Worm (Caenorhabditis elegans) whole organism, L4 larva: ENCODE results near the gene F54H12.2.
"Not testable (repeated sequence)": the region's sequence is repeated elsewhere in the genome, so short reads cannot be mapped to it uniquely, and the experiment has no call there.

Source experiments
- F26F4.8 ChIP-seq: fragments of 200-800 bp; sonication (Bioruptor generic); conservative IDR thresholded peaks from 2 replicates; pipeline ENCODE4 v1.3.6; 2022; ENCODE audit warnings: missing genetic modification characterization, missing compliant biosample characterization
- F44E2.7 ChIP-seq: fragments of 200-800 bp; sonication (Bioruptor generic); IDR thresholded peaks from 2 replicates; pipeline ENCODE4 v2.1.2; 2022; ENCODE audit warnings: missing genetic modification characterization, missing compliant biosample characterization
- F49E8.2 ChIP-seq: sonication (generic microtip); optimal IDR thresholded peaks from 2 replicates; lab custom pipeline; 2016; ENCODE audit warnings: missing compliant biosample characterization, mild to moderate bottlenecking, missing genetic modification characterization, borderline replicate concordance
- T26A8.4 ChIP-seq: fragments of 200-800 bp; sonication (Bioruptor generic); IDR thresholded peaks from 2 replicates; pipeline ENCODE4 v1.3.6; 2022; ENCODE audit warnings: missing genetic modification characterization, missing compliant biosample characterization
- Y105C5A.15 ChIP-seq: fragments of 200-800 bp; sonication (Bioruptor generic); IDR thresholded peaks from 2 replicates; pipeline ENCODE4 v1.3.6; 2022; ENCODE audit warnings: missing genetic modification characterization, missing compliant biosample characterization
- Y48G9A.11 ChIP-seq: fragments of 200-800 bp; sonication (Bioruptor generic); IDR thresholded peaks from 2 replicates; pipeline ENCODE4 v1.3.6; 2022; ENCODE audit warnings: missing genetic modification reagents, missing genetic modification characterization, missing compliant biosample characterization
- Y75B8A.6 ChIP-seq: fragments of 200-800 bp; sonication (Bioruptor generic); IDR thresholded peaks from 2 replicates; pipeline ENCODE4 v1.3.6; 2022; ENCODE audit warnings: missing genetic modification reagents, missing genetic modification characterization, missing compliant biosample characterization
- ZK337.2 ChIP-seq: fragments of 200-800 bp; sonication (Bioruptor generic); IDR thresholded peaks from 2 replicates; pipeline ENCODE4 v1.3.6; 2022; ENCODE audit warnings: missing genetic modification reagents, missing genetic modification characterization, missing compliant biosample characterization
- arid-1 ChIP-seq: fragments of 200-800 bp; sonication (Bioruptor generic); conservative IDR thresholded peaks from 2 replicates; pipeline ENCODE4 v1.3.6; 2022; ENCODE audit warnings: missing genetic modification reagents, missing genetic modification characterization, missing compliant biosample characterization
- ceh-20 ChIP-seq: fragments of 200-800 bp; sonication (Bioruptor generic); IDR thresholded peaks from 2 replicates; pipeline ENCODE4 v1.3.6; 2022; ENCODE audit warnings: missing genetic modification reagents, missing genetic modification characterization, missing compliant biosample characterization
- cey-2 ChIP-seq: sonication (generic microtip); optimal IDR thresholded peaks from 3 replicates; lab custom pipeline; 2017; ENCODE audit warnings: missing genetic modification characterization, mild to moderate bottlenecking, missing compliant biosample characterization, antibody characterized with exemption, borderline replicate concordance; ENCODE audit not compliant: insufficient read depth
- ctbp-1 ChIP-seq: fragments of 200-800 bp; sonication (Bioruptor generic); IDR thresholded peaks from 2 replicates; pipeline ENCODE4 v1.3.6; 2022; ENCODE audit warnings: missing genetic modification reagents, missing genetic modification characterization, missing compliant biosample characterization
- dmd-8 ChIP-seq: fragments of 200-800 bp; sonication (Bioruptor generic); IDR thresholded peaks from 2 replicates; pipeline ENCODE4 v1.3.6; 2022; ENCODE audit warnings: missing genetic modification characterization, missing compliant biosample characterization
- dmd-9 ChIP-seq: fragments of 200-800 bp; sonication (Bioruptor generic); IDR thresholded peaks from 2 replicates; pipeline ENCODE4 v1.3.6; 2022; ENCODE audit warnings: missing genetic modification reagents, missing genetic modification characterization, missing compliant biosample characterization
- dpl-1 ChIP-seq: fragments of 150-350 bp; optimal IDR thresholded peaks from 2 replicates; lab custom pipeline; 2014; ENCODE audit warnings: missing biosample characterization, missing genetic modification reagents, missing genetic modification characterization
- dve-1 ChIP-seq: sonication (generic microtip); optimal IDR thresholded peaks from 2 replicates; lab custom pipeline; 2017; ENCODE audit warnings: antibody characterized with exemption, mild to moderate bottlenecking, missing genetic modification characterization, missing compliant biosample characterization; ENCODE audit not compliant: insufficient read depth
- fkh-10 ChIP-seq: fragments of 150-350 bp; optimal IDR thresholded peaks from 2 replicates; lab custom pipeline; 2014; ENCODE audit warnings: missing biosample characterization, missing genetic modification reagents, missing genetic modification characterization
- hlh-30 ChIP-seq: sonication (generic microtip); optimal IDR thresholded peaks from 2 replicates; lab custom pipeline; 2017; ENCODE audit warnings: antibody characterized with exemption, mild to moderate bottlenecking, missing genetic modification characterization, missing compliant biosample characterization; ENCODE audit not compliant: insufficient read depth
- hmg-1.1 ChIP-seq: fragments of 200-800 bp; sonication (Bioruptor generic); IDR thresholded peaks from 2 replicates; pipeline ENCODE4 v1.3.6; 2022; ENCODE audit warnings: missing genetic modification reagents, missing genetic modification characterization, missing compliant biosample characterization
- lim-7 ChIP-seq: fragments of 200-800 bp; sonication (Bioruptor generic); IDR thresholded peaks from 2 replicates; pipeline ENCODE4 v1.3.6; 2022; ENCODE audit warnings: missing genetic modification characterization, missing compliant biosample characterization
- lin-15B ChIP-seq: fragments of 150-350 bp; sonication (generic microtip); optimal IDR thresholded peaks from 3 replicates; lab custom pipeline; 2014; ENCODE audit warnings: missing biosample characterization, missing genetic modification characterization
- lin-38 ChIP-seq: fragments of 200-800 bp; sonication (Bioruptor generic); IDR thresholded peaks from 2 replicates; pipeline ENCODE4 v1.3.6; 2022; ENCODE audit warnings: missing genetic modification reagents, missing genetic modification characterization, missing compliant biosample characterization
- lsy-2 ChIP-seq, 2 experiments: fragments of 150-350 bp in 1 of 2; sonication (generic microtip) in 1 of 2; optimal IDR thresholded peaks; 2 replicates each; lab custom pipeline; 2014 to 2017; ENCODE audit warnings: missing biosample characterization in 2 of 2, missing genetic modification characterization in 2 of 2
- madf-5 ChIP-seq, 2 experiments: fragments of 200-800 bp; sonication (Bioruptor generic); IDR thresholded peaks; 2 replicates each; pipeline ENCODE4 v1.3.6; 2022; ENCODE audit warnings: missing compliant biosample characterization in 2 of 2, missing genetic modification characterization in 2 of 2
- mdt-29 ChIP-seq: fragments of 200-800 bp; sonication (Bioruptor generic); IDR thresholded peaks from 2 replicates; pipeline ENCODE4 v1.3.6; 2022; ENCODE audit warnings: missing genetic modification reagents, missing genetic modification characterization, missing compliant biosample characterization
- mep-1 ChIP-seq: fragments of 150-350 bp; sonication (generic microtip); optimal IDR thresholded peaks from 3 replicates; lab custom pipeline; 2014; ENCODE audit warnings: missing biosample characterization, missing genetic modification characterization
- mes-2 ChIP-seq: sonication (generic microtip); optimal IDR thresholded peaks from 2 replicates; lab custom pipeline; 2016; ENCODE audit warnings: missing genotype, mild to moderate bottlenecking, missing genetic modification characterization, missing compliant biosample characterization; ENCODE audit not compliant: poor library complexity, severe bottlenecking
- mxl-2 ChIP-seq: fragments of 200-800 bp; sonication (Bioruptor generic); conservative IDR thresholded peaks from 2 replicates; pipeline ENCODE4 v1.3.6; 2022; ENCODE audit warnings: missing genetic modification reagents, missing genetic modification characterization, missing compliant biosample characterization
- nhr-102 ChIP-seq: sonication (generic microtip); optimal IDR thresholded peaks from 2 replicates; lab custom pipeline; 2016; ENCODE audit warnings: mild to moderate bottlenecking, missing genetic modification characterization, moderate library complexity, missing compliant biosample characterization
- nhr-237 ChIP-seq: sonication (generic microtip); optimal IDR thresholded peaks from 2 replicates; lab custom pipeline; 2017; ENCODE audit warnings: missing biosample characterization, missing genetic modification characterization
- nhr-41 ChIP-seq: fragments of 200-800 bp; sonication (Bioruptor generic); IDR thresholded peaks from 2 replicates; pipeline ENCODE4 v1.3.6; 2022; ENCODE audit warnings: missing genetic modification reagents, missing genetic modification characterization, missing compliant biosample characterization
- nhr-48 ChIP-seq: sonication (generic microtip); optimal IDR thresholded peaks from 2 replicates; lab custom pipeline; 2016; ENCODE audit warnings: mild to moderate bottlenecking, missing genetic modification characterization, missing compliant biosample characterization
- nhr-76 ChIP-seq: fragments of 150-350 bp; optimal IDR thresholded peaks from 2 replicates; lab custom pipeline; 2014; ENCODE audit warnings: missing biosample characterization, missing genetic modification characterization
- pha-4 ChIP-seq, 2 experiments: fragments of 150-350 bp in 1 of 2; fragments of 200-800 bp in 1 of 2; sonication (Bioruptor generic) in 1 of 2; IDR thresholded peaks in 1 of 2; optimal IDR thresholded peaks in 1 of 2; 2 replicates each; pipeline versions ENCODE4 v1.3.6 to Lab custom; 2014 to 2022; ENCODE audit warnings: missing genetic modification characterization in 2 of 2, missing genetic modification reagents in 2 of 2, missing biosample characterization in 1 of 2, missing compliant biosample characterization in 1 of 2
- pqm-1 ChIP-seq: sonication (generic microtip); optimal IDR thresholded peaks from 2 replicates; lab custom pipeline; 2017; ENCODE audit warnings: missing biosample characterization, missing genetic modification characterization
- rbr-2 ChIP-seq: sonication (generic microtip); optimal IDR thresholded peaks from 2 replicates; lab custom pipeline; 2016; ENCODE audit warnings: missing genotype, missing genetic modification characterization, missing compliant biosample characterization
- saeg-2 ChIP-seq: fragments of 200-800 bp; sonication (Bioruptor generic); IDR thresholded peaks from 2 replicates; pipeline ENCODE4 v1.3.6; 2022; ENCODE audit warnings: missing genetic modification reagents, missing genetic modification characterization, missing compliant biosample characterization
- snpc-1.2 ChIP-seq: fragments of 200-800 bp; sonication (Bioruptor generic); IDR thresholded peaks from 2 replicates; pipeline ENCODE4 v1.3.6; 2022; ENCODE audit warnings: missing genetic modification reagents, missing genetic modification characterization, missing compliant biosample characterization
- tag-97 ChIP-seq: fragments of 200-800 bp; sonication (Bioruptor generic); IDR thresholded peaks from 2 replicates; pipeline ENCODE4 v1.3.6; 2022; ENCODE audit warnings: missing genetic modification characterization, missing compliant biosample characterization
- unc-62 ChIP-seq, 3 experiments: fragments of 150-350 bp in 1 of 3; sonication (generic microtip); optimal IDR thresholded peaks in 2 of 3; peaks in 1 of 3; 1 replicate in 1 of 3; 2 replicates in 2 of 3; lab custom pipeline; 2014 to 2017; ENCODE audit warnings: missing biosample characterization in 3 of 3, missing genetic modification characterization in 3 of 3, missing genetic modification reagents in 3 of 3, missing genotype in 1 of 3
- vab-7 ChIP-seq: fragments of 200-800 bp; sonication (Bioruptor generic); IDR thresholded peaks from 2 replicates; pipeline ENCODE4 v1.3.6; 2022; ENCODE audit warnings: missing genetic modification reagents, missing genetic modification characterization, missing compliant biosample characterization

F54H12.2 gene

ce11 chrIII:7952077-7952765 lies 12.2 kb upstream of the F54H12.2 start, which contains the start of gene C29E4.15:
Gene C29E4.15 (plus strand): TSS chrIII:7952623.
- TF ChIP-seq hmg-1.1 (GFP tag; lab: Robert Waterston, UW) (peak; percentile 37; the same call in 1 of the 2 replicates), hlh-30 (tag; lab: Kevin White, UChicago) (no peak), fkh-10 (GFP tag; lab: Kevin White, UChicago) (peak; percentile 19), dpl-1 (peak; percentile 86), rbr-2 (no peak), pqm-1 (no peak), mep-1 (tag; lab: Kevin White, UChicago) (no peak), F49E8.2 (tag; lab: Kevin White, UChicago) (no peak), nhr-48 (tag; lab: Kevin White, UChicago) (no peak), nhr-102 (tag; lab: Kevin White, UChicago) (no peak), nhr-237 (tag; lab: Kevin White, UChicago) (no peak), dmd-9 (no peak), mes-2 (tag; lab: Kevin White, UChicago) (peak; percentile 69), unc-62 (GFP tag; optimal IDR thresholded peaks at IDR 0.05 in 1 of 2; lab: Kevin White, UChicago) (peak in 1 of 2 experiments; percentile 86), unc-62 (tag; optimal IDR thresholded peaks at IDR 0.05; lab: Kevin White, UChicago) (no peak), lsy-2 (tag; optimal IDR thresholded peaks at IDR 0.05; lab: Kevin White, UChicago) (peak in 1 of 2 experiments; percentile 76), lin-15B (tag; lab: Kevin White, UChicago) (no peak), nhr-76 (tag; lab: Kevin White, UChicago) (no peak)

- TF ChIP-seq mep-1 (tag; lab: Kevin White, UChicago) (no peak), cey-2 (tag; lab: Kevin White, UChicago) (no peak), dve-1 (tag; lab: Kevin White, UChicago) (no peak), ZK337.2 (GFP tag; lab: Robert Waterston, UW) (no peak), mxl-2 (GFP tag; lab: Robert Waterston, UW) (no peak), tag-97 (GFP tag; lab: Robert Waterston, UW) (no peak), nhr-41 (no peak), Y105C5A.15 (GFP tag; lab: Robert Waterston, UW) (no peak), F26F4.8 (no peak), nhr-102 (tag; lab: Kevin White, UChicago) (no peak)
Measured at ce11 chrIII:7953208-7953607, 11.2 kb upstream of the F54H12.2 start, which contains the start of gene let-754. Gene let-754 (minus strand): TSS chrIII:7953308.

ce11 chrIII:7953688-7954313 lies 10.6 kb upstream of the F54H12.2 start:
- TF ChIP-seq dmd-8 (GFP tag; lab: Robert Waterston, UW) (peak; percentile 87), lim-7 (GFP tag; lab: Robert Waterston, UW) (peak; percentile 79), vab-7 (GFP tag; lab: Robert Waterston, UW) (peak; percentile 69), T26A8.4 (GFP tag; lab: Robert Waterston, UW) (0 out of 2 replicates have a peak, but pooled peaks have one; percentile 27), ctbp-1 (GFP tag; lab: Robert Waterston, UW) (peak; percentile 50; the same call in 1 of the 2 replicates), Y48G9A.11 (GFP tag; lab: Robert Waterston, UW) (peak; percentile 78), F44E2.7 (peak; percentile 70; the same call in 1 of the 2 replicates), mdt-29 (peak; percentile 51; the same call in 1 of the 2 replicates), mxl-2 (GFP tag; lab: Robert Waterston, UW) (0 out of 2 replicates have a peak, but pooled peaks have one; percentile 43), saeg-2 (GFP tag; lab: Robert Waterston, UW) (0 out of 2 replicates have a peak, but pooled peaks have one; percentile 55), lin-38 (GFP tag; lab: Robert Waterston, UW) (peak; percentile 72), pha-4 (GFP tag; IDR thresholded peaks at IDR 0.05; lab: Robert Waterston, UW) (peak; percentile 64; the same call in 1 of the 2 replicates), nhr-41 (peak; percentile 68; the same call in 1 of the 2 replicates), snpc-1.2 (peak; percentile 71), arid-1 (GFP tag; lab: Robert Waterston, UW) (peak; percentile 71; the same call in 1 of the 2 replicates), ZK337.2 (GFP tag; lab: Robert Waterston, UW) (0 out of 2 replicates have a peak, but pooled peaks have one; percentile 46), madf-5 (GFP tag; IDR thresholded peaks at IDR 0.05; lab: Robert Waterston, UW) (peak in 1 of 2 experiments; percentile 68; a peak in 2 of 4 replicates), Y75B8A.6 (GFP tag; lab: Robert Waterston, UW) (0 out of 2 replicates have a peak, but pooled peaks have one; percentile 31), Y105C5A.15 (GFP tag; lab: Robert Waterston, UW) (0 out of 2 replicates have a peak, but pooled peaks have one; percentile 66), F26F4.8 (peak; percentile 95), ceh-20 (GFP tag; lab: Robert Waterston, UW) (0 out of 2 replicates have a peak, but pooled peaks have one; percentile 19)
- TF ChIP-seq pha-4 (tag; optimal IDR thresholded peaks at IDR 0.05; lab: Kevin White, UChicago) = not testable (repeated sequence)
